Fruit fly (Drosophila melanogaster) whole organism, embryonic: ENCODE results near the gene Polr3E.
A peak's percentile ranks its signal among the peaks of the same experiment; 100 is the strongest.

Experiments used
- Atf3 ChIP-seq: fragments of 200-800 bp; sonication (Bioruptor generic); optimal IDR thresholded peaks from 3 replicates; lab custom pipeline; 2016; ENCODE audit warnings: missing biosample characterization, missing genetic modification characterization
- CG11560 ChIP-seq: fragments of 200-800 bp; sonication (Bioruptor generic); IDR thresholded peaks from 3 replicates; pipeline ENCODE4 v1.3.6; 2022; ENCODE audit warnings: missing biosample characterization, missing genetic modification characterization
- CG12942 ChIP-seq: fragments of 200-800 bp; sonication (Bioruptor generic); optimal IDR thresholded peaks from 3 replicates; lab custom pipeline; 2016; ENCODE audit warnings: missing biosample characterization, missing genetic modification characterization
- CG15601 ChIP-seq: fragments of 200-800 bp; sonication (Bioruptor generic); optimal IDR thresholded peaks from 3 replicates; lab custom pipeline; 2019; ENCODE audit warnings: missing biosample characterization, mild to moderate bottlenecking, missing genetic modification characterization, moderate library complexity
- CG1603 ChIP-seq: fragments of 200-800 bp; sonication (Bioruptor generic); optimal IDR thresholded peaks from 2 replicates; lab custom pipeline; 2019; ENCODE audit warnings: missing biosample characterization, mild to moderate bottlenecking, missing genetic modification characterization, moderate library complexity
- CG17829 ChIP-seq: fragments of 200-800 bp; optimal IDR thresholded peaks from 2 replicates; lab custom pipeline; 2019; ENCODE audit warnings: missing biosample characterization, mild to moderate bottlenecking, missing genetic modification characterization, moderate library complexity
- CG18262 ChIP-seq: fragments of 200-800 bp; optimal IDR thresholded peaks from 3 replicates; lab custom pipeline; 2019; ENCODE audit warnings: missing biosample characterization, mild to moderate bottlenecking, missing genetic modification characterization, moderate library complexity
- CG18619 ChIP-seq: fragments of 200-800 bp; sonication (Bioruptor generic); optimal IDR thresholded peaks from 3 replicates; lab custom pipeline; 2017; ENCODE audit warnings: missing biosample characterization, mild to moderate bottlenecking, missing genetic modification characterization
- CG18764 ChIP-seq: fragments of 200-800 bp; sonication (Bioruptor generic); optimal IDR thresholded peaks from 3 replicates; lab custom pipeline; 2016; ENCODE audit warnings: missing biosample characterization, missing genetic modification characterization
- CG2120 ChIP-seq: fragments of 200-800 bp; sonication (Bioruptor generic); optimal IDR thresholded peaks from 3 replicates; lab custom pipeline; 2016; ENCODE audit warnings: missing biosample characterization, missing genetic modification characterization
- CG2678 ChIP-seq: fragments of 200-800 bp; sonication (Bioruptor generic); optimal IDR thresholded peaks from 3 replicates; lab custom pipeline; 2019; ENCODE audit warnings: missing biosample characterization, mild to moderate bottlenecking, missing genetic modification characterization, moderate library complexity
- CG2712 ChIP-seq: fragments of 200-800 bp; optimal IDR thresholded peaks from 3 replicates; lab custom pipeline; 2019; ENCODE audit warnings: missing biosample characterization, mild to moderate bottlenecking, missing genetic modification characterization, moderate library complexity
- CG32532 ChIP-seq: fragments of 200-800 bp; sonication (Bioruptor generic); IDR thresholded peaks from 2 replicates; pipeline ENCODE4 v1.3.6; 2022; ENCODE audit warnings: missing biosample characterization, missing genetic modification characterization
- CG34376 ChIP-seq: fragments of 200-800 bp; sonication (Bioruptor generic); optimal IDR thresholded peaks from 2 replicates; lab custom pipeline; 2018; ENCODE audit warnings: missing biosample characterization, mild to moderate bottlenecking, missing genetic modification characterization
- CG4707 ChIP-seq: fragments of 200-800 bp; sonication (Bioruptor generic); optimal IDR thresholded peaks from 2 replicates; lab custom pipeline; 2018; ENCODE audit warnings: missing biosample characterization, mild to moderate bottlenecking, missing genetic modification characterization, moderate library complexity
- CG4730 ChIP-seq: fragments of 200-800 bp; sonication (Bioruptor generic); IDR thresholded peaks from 2 replicates; pipeline ENCODE4 v1.3.6; 2022; ENCODE audit warnings: missing biosample characterization, missing genetic modification characterization
- CG5180 ChIP-seq: fragments of 200-800 bp; sonication (Bioruptor generic); optimal IDR thresholded peaks from 3 replicates; lab custom pipeline; 2017; ENCODE audit warnings: missing biosample characterization, missing genetic modification characterization, mild to moderate bottlenecking, moderate library complexity, missing genetic modification reagents
- CG7839 ChIP-seq: fragments of 200-800 bp; sonication (Bioruptor generic); optimal IDR thresholded peaks from 3 replicates; lab custom pipeline; 2018; ENCODE audit warnings: missing biosample characterization, mild to moderate bottlenecking, missing genetic modification characterization, moderate library complexity
- CHES-1-like ChIP-seq: fragments of 200-800 bp; sonication (Bioruptor generic); optimal IDR thresholded peaks from 2 replicates; lab custom pipeline; 2016; ENCODE audit warnings: missing biosample characterization, missing genetic modification characterization
- CoRest ChIP-seq: fragments of 200-800 bp; sonication (Bioruptor generic); optimal IDR thresholded peaks from 3 replicates; lab custom pipeline; 2018; ENCODE audit warnings: missing biosample characterization, mild to moderate bottlenecking, missing genetic modification characterization, moderate library complexity
- Dad ChIP-seq: fragments of 200-800 bp; sonication (Bioruptor generic); optimal IDR thresholded peaks from 3 replicates; lab custom pipeline; 2016; ENCODE audit warnings: missing biosample characterization, missing genetic modification characterization
- Dfd ChIP-seq, 2 experiments: fragments of >200 bp; optimal IDR thresholded peaks; 2 replicates each; lab custom pipeline; 2017; ENCODE audit warnings: missing biosample characterization in 2 of 2, missing genetic modification characterization in 2 of 2
- Doc2 ChIP-seq: fragments of 200-800 bp; sonication (Bioruptor generic); IDR thresholded peaks from 2 replicates; pipeline ENCODE4 v1.3.6; 2022; ENCODE audit warnings: missing biosample characterization, missing genetic modification characterization
- Fer2 ChIP-seq: fragments of 200-800 bp; sonication (Bioruptor generic); optimal IDR thresholded peaks from 2 replicates; lab custom pipeline; 2018; ENCODE audit warnings: missing biosample characterization, mild to moderate bottlenecking, missing genetic modification characterization, moderate library complexity
- Hey ChIP-seq: fragments of 200-800 bp; sonication (Bioruptor generic); optimal IDR thresholded peaks from 3 replicates; lab custom pipeline; 2018; ENCODE audit warnings: missing biosample characterization, mild to moderate bottlenecking, missing genetic modification characterization
- Hmx ChIP-seq: fragments of 200-800 bp; sonication (Bioruptor generic); optimal IDR thresholded peaks from 2 replicates; lab custom pipeline; 2016; ENCODE audit warnings: missing biosample characterization, missing genetic modification characterization
- NfI ChIP-seq: fragments of 200-800 bp; sonication (Bioruptor generic); optimal IDR thresholded peaks from 3 replicates; lab custom pipeline; 2018; ENCODE audit warnings: missing biosample characterization, mild to moderate bottlenecking, missing genetic modification characterization, moderate library complexity
- Tbp ChIP-seq: fragments of >200 bp; optimal IDR thresholded peaks from 2 replicates; lab custom pipeline; 2018; ENCODE audit warnings: missing biosample characterization, missing genetic modification characterization
- Xrp1 ChIP-seq: fragments of 200-800 bp; sonication (Bioruptor generic); IDR thresholded peaks from 2 replicates; pipeline ENCODE4 v1.3.6; 2022; ENCODE audit warnings: missing biosample characterization, missing genetic modification characterization
- abd-A ChIP-seq: fragments of 200-800 bp; sonication (Bioruptor generic); optimal IDR thresholded peaks from 3 replicates; lab custom pipeline; 2019; ENCODE audit warnings: missing biosample characterization, mild to moderate bottlenecking, missing genetic modification characterization, moderate library complexity
- al ChIP-seq: fragments of 200-800 bp; sonication (Bioruptor generic); IDR thresholded peaks from 2 replicates; pipeline ENCODE4 v1.3.6; 2022; ENCODE audit warnings: missing biosample characterization, missing genetic modification characterization
- bigmax ChIP-seq: fragments of 200-800 bp; sonication (Bioruptor generic); optimal IDR thresholded peaks from 2 replicates; lab custom pipeline; 2018; ENCODE audit warnings: missing biosample characterization, mild to moderate bottlenecking, missing genetic modification characterization
- bsh ChIP-seq, 2 experiments: fragments of 200-800 bp; sonication (Bioruptor generic); optimal IDR thresholded peaks; 2 replicates each; lab custom pipeline; 2017 to 2018; ENCODE audit warnings: mild to moderate bottlenecking in 2 of 2, missing biosample characterization in 2 of 2, missing genetic modification characterization in 2 of 2, moderate library complexity in 1 of 2
- chif ChIP-seq, 2 experiments: fragments of 200-800 bp; sonication (Bioruptor generic); optimal IDR thresholded peaks; 3 replicates each; lab custom pipeline; 2016; ENCODE audit warnings: missing biosample characterization in 2 of 2, missing genetic modification characterization in 2 of 2
- croc ChIP-seq: fragments of 200-800 bp; sonication (Bioruptor generic); conservative IDR thresholded peaks from 3 replicates; pipeline ENCODE4 v1.3.6; 2022; ENCODE audit warnings: missing biosample characterization, missing genetic modification characterization
- esg ChIP-seq: fragments of 200-800 bp; sonication (Bioruptor generic); conservative IDR thresholded peaks from 2 replicates; pipeline ENCODE4 v1.3.6; 2022; ENCODE audit warnings: missing biosample characterization, missing genetic modification characterization
- ewg ChIP-seq: fragments of 200-800 bp; sonication (Bioruptor generic); optimal IDR thresholded peaks from 3 replicates; lab custom pipeline; 2017; ENCODE audit warnings: mild to moderate bottlenecking, missing biosample characterization, missing genetic modification reagents, missing genetic modification characterization
- gce ChIP-seq: fragments of 200-800 bp; sonication (Bioruptor generic); IDR thresholded peaks from 3 replicates; pipeline ENCODE4 v1.3.6; 2022; ENCODE audit warnings: missing biosample characterization, missing genetic modification characterization
- jigr1 ChIP-seq: fragments of 200-800 bp; sonication (Bioruptor generic); IDR thresholded peaks from 3 replicates; pipeline ENCODE4 v1.3.6; 2022; ENCODE audit warnings: missing biosample characterization, missing genetic modification characterization
- lov ChIP-seq, 2 experiments: fragments of 200-800 bp in 1 of 2; fragments of >200 bp in 1 of 2; sonication (Bioruptor generic) in 1 of 2; IDR thresholded peaks in 1 of 2; optimal IDR thresholded peaks in 1 of 2; 2 replicates in 1 of 2; 3 replicates in 1 of 2; pipeline versions ENCODE4 v1.3.6 to Lab custom; 2017 to 2022; ENCODE audit warnings: missing biosample characterization in 1 of 2, missing genetic modification characterization in 1 of 2
- nau ChIP-seq: fragments of 200-800 bp; sonication (Bioruptor generic); optimal IDR thresholded peaks from 3 replicates; lab custom pipeline; 2017; ENCODE audit warnings: missing biosample characterization, mild to moderate bottlenecking, missing genetic modification characterization, missing genetic modification reagents
- nerfin-2 ChIP-seq: fragments of 200-800 bp; sonication (Bioruptor generic); IDR thresholded peaks from 2 replicates; pipeline ENCODE4 v1.3.6; 2022; ENCODE audit warnings: missing biosample characterization, missing genetic modification characterization; ENCODE audit not compliant: partially characterized antibody
- peb ChIP-seq: fragments of 200-800 bp; sonication (Bioruptor generic); IDR thresholded peaks from 2 replicates; pipeline ENCODE4 v1.3.6; 2022; ENCODE audit warnings: missing biosample characterization, missing genetic modification characterization
- pfk ChIP-seq: fragments of 200-800 bp; sonication (Bioruptor generic); optimal IDR thresholded peaks from 2 replicates; lab custom pipeline; 2018; ENCODE audit warnings: missing biosample characterization, mild to moderate bottlenecking, missing genetic modification characterization, moderate library complexity
- sens ChIP-seq: fragments of 200-800 bp; sonication (Bioruptor generic); peaks from one replicate; lab custom pipeline; 2016; ENCODE audit warnings: missing biosample characterization, missing genetic modification characterization
- stwl ChIP-seq: fragments of 200-800 bp; sonication (Bioruptor generic); optimal IDR thresholded peaks from 3 replicates; lab custom pipeline; 2018; ENCODE audit warnings: missing biosample characterization, mild to moderate bottlenecking, missing genetic modification characterization, moderate library complexity
- tna ChIP-seq: fragments of 200-800 bp; sonication (Bioruptor generic); IDR thresholded peaks from 2 replicates; pipeline ENCODE4 v1.3.6; 2022; ENCODE audit warnings: missing biosample characterization, missing genetic modification characterization; ENCODE audit not compliant: partially characterized antibody
- trem ChIP-seq: fragments of 200-800 bp; optimal IDR thresholded peaks from 3 replicates; lab custom pipeline; 2019; ENCODE audit warnings: missing biosample characterization, mild to moderate bottlenecking, missing genetic modification characterization, moderate library complexity
- vvl ChIP-seq: fragments of 200-800 bp; sonication (Bioruptor generic); IDR thresholded peaks from 2 replicates; pipeline ENCODE4 v1.3.6; 2022; ENCODE audit warnings: missing biosample characterization, missing genetic modification characterization
- zen2 ChIP-seq: fragments of 200-800 bp; sonication (Bioruptor generic); IDR thresholded peaks from 3 replicates; pipeline ENCODE4 v1.3.6; 2022; ENCODE audit warnings: missing biosample characterization, missing genetic modification characterization; ENCODE audit not compliant: partially characterized antibody

Gene Polr3E

dm6 chr3L:21046107-21046708, 14.6 kb downstream of the Polr3E start (continued):
- TF ChIP-seq CG11560 (tag; lab: Robert Waterston, UW) (no peak), tna (GFP tag; lab: Robert Waterston, UW) (no peak), lov (optimal IDR thresholded peaks at IDR 0.05; lab: Kevin White, UChicago) (no peak), lov (GFP tag; IDR thresholded peaks at IDR 0.05; lab: Robert Waterston, UW) (0 out of 3 replicates have a peak, but pooled peaks have one; percentile 65), Dfd (GFP tag; optimal IDR thresholded peaks at IDR 0.05; lab: Kevin White, UChicago) (no peak), abd-A (tag; lab: Kevin White, UChicago) (no peak), Hmx (GFP tag; lab: Kevin White, UChicago) (no peak), CG17829 (tag; lab: Kevin White, UChicago) (no peak), trem (tag; lab: Kevin White, UChicago) (no peak), al (GFP tag; lab: Robert Waterston, UW) (no peak), ewg (GFP tag; lab: Kevin White, UChicago) (no peak), nau (GFP tag; lab: Kevin White, UChicago) (no peak), Fer2 (no peak), CG2678 (no peak), vvl (GFP tag; lab: Robert Waterston, UW) (0 out of 2 replicates have a peak, but pooled peaks have one; percentile 24), Doc2 (no peak), CG1603 (tag; lab: Kevin White, UChicago) (peak; percentile 52), chif (GFP tag; optimal IDR thresholded peaks at IDR 0.05; lab: Kevin White, UChicago) (peak in 1 of 2 experiments; percentile 17), CG4730 (no peak), CG12942 (GFP tag; lab: Kevin White, UChicago) (no peak), Tbp (GFP tag; lab: Kevin White, UChicago) (no peak), CG32532 (GFP tag; lab: Robert Waterston, UW) (no peak), bigmax (no peak), pfk (no peak), jigr1 (GFP tag; lab: Robert Waterston, UW) (no peak), bsh (GFP tag; optimal IDR thresholded peaks at IDR 0.05; lab: Kevin White, UChicago) (peak in 1 of 2 experiments; percentile 56), zen2 (GFP tag; lab: Robert Waterston, UW) (no peak), Hey (tag; lab: Kevin White, UChicago) (no peak), CG18262 (tag; lab: Kevin White, UChicago) (peak; percentile 34), CG5180 (no peak), gce (no peak), peb (GFP tag; lab: Robert Waterston, UW) (no peak), Atf3 (GFP tag; lab: Kevin White, UChicago) (no peak), CG34376 (no peak), CG2712 (tag; lab: Kevin White, UChicago) (peak; percentile 2), NfI (GFP tag; lab: Kevin White, UChicago) (no peak), Dad (GFP tag; lab: Kevin White, UChicago) (no peak), Xrp1 (GFP tag; lab: Robert Waterston, UW) (peak; percentile 26; the same call in 1 of the 2 replicates), CG7839 (no peak), CG18619 (GFP tag; lab: Kevin White, UChicago) (no peak), CoRest (tag; lab: Kevin White, UChicago) (no peak), croc (no peak), stwl (tag; lab: Kevin White, UChicago) (no peak), nerfin-2 (GFP tag; lab: Robert Waterston, UW) (no peak), CG18764 (GFP tag; lab: Kevin White, UChicago) (no peak), sens (peak; percentile 85), CG2120 (no peak), CG4707 (no peak), CG15601 (tag; lab: Kevin White, UChicago) (no peak), esg (GFP tag; lab: Robert Waterston, UW) (no peak), CHES-1-like (GFP tag; lab: Kevin White, UChicago) (no peak)
